Worm (Caenorhabditis elegans): ENCODE data around the gene mtrr-1.

The mtrr-1 gene

ce11 chrII:9282065-9282464 is 3.7 kb upstream of the mtrr-1 start:
- TF ChIP-seq hlh-4 (tag; optimal IDR thresholded peaks at IDR 0.05) (no peak), fkh-10 (GFP tag; optimal IDR thresholded peaks at IDR 0.05) (no peak), efl-1 (optimal IDR thresholded peaks at IDR 0.05) (no peak), efl-1 (GFP tag; optimal IDR thresholded peaks at IDR 0.05 in 1 of 2) (peak in 1 of 2 experiments; percentile 11)

- TF ChIP-seq nhr-28 (tag; optimal IDR thresholded peaks at IDR 0.05) (peak; percentile 8), Y116A8C.19 (tag; optimal IDR thresholded peaks at IDR 0.05; ENCODE audit: borderline replicate concordance) (no peak), C16A3.4 (tag; optimal IDR thresholded peaks at IDR 0.05) (peak; percentile 89), hlh-4 (tag; optimal IDR thresholded peaks at IDR 0.05) (no peak), zag-1 (tag; optimal IDR thresholded peaks at IDR 0.05) (peak; percentile 38), pqm-1 (tag; optimal IDR thresholded peaks at IDR 0.05) (no peak), ceh-90 (tag; optimal IDR thresholded peaks at IDR 0.05) (no peak), dsc-1 (tag; optimal IDR thresholded peaks at IDR 0.05) (peak; percentile 72), fkh-10 (GFP tag; optimal IDR thresholded peaks at IDR 0.05) (peak; percentile 81), F16B12.6 (tag; optimal IDR thresholded peaks at IDR 0.05) (no peak), xbp-1 (tag; optimal IDR thresholded peaks at IDR 0.05) (peak; percentile 88), skn-1 (tag; optimal IDR thresholded peaks at IDR 0.05) (peak; percentile 72), aly-2 (tag; optimal IDR thresholded peaks at IDR 0.05) (peak; percentile 75), pax-3 (tag; optimal IDR thresholded peaks at IDR 0.05) (peak; percentile 31), irx-1 (tag; optimal IDR thresholded peaks at IDR 0.05) (peak; percentile 71), unc-130 (tag; optimal IDR thresholded peaks at IDR 0.05) (peak; percentile 66), unc-98 (GFP tag; IDR thresholded peaks at IDR 0.05) (no peak), lin-35 (GFP tag; optimal IDR thresholded peaks at IDR 0.05) (peak; percentile 83 to 87), nhr-71 (tag; optimal IDR thresholded peaks at IDR 0.05) (peak; percentile 97), sptf-1 (tag; optimal IDR thresholded peaks at IDR 0.05) (no peak), lin-15B (tag; optimal IDR thresholded peaks at IDR 0.05) (no peak), nhr-47 (tag; optimal IDR thresholded peaks at IDR 0.05) (peak; percentile 92), zip-4 (GFP tag; optimal IDR thresholded peaks at IDR 0.05) (peak; percentile 45), hlh-17 (GFP tag; optimal IDR thresholded peaks at IDR 0.05; ENCODE audit: borderline replicate concordance) (no peak), lin-14 (GFP tag; optimal IDR thresholded peaks at IDR 0.05) (peak; percentile 99), nhr-77 (tag; optimal IDR thresholded peaks at IDR 0.05) (peak; percentile 94), mep-1 (tag; optimal IDR thresholded peaks at IDR 0.05) (peak; percentile 90), nhr-237 (tag; optimal IDR thresholded peaks at IDR 0.05) (peak; percentile 89), dpl-1 (GFP tag; optimal IDR thresholded peaks at IDR 0.05) (peak; percentile 61 to 65 (median 64)), sup-37 (GFP tag; optimal IDR thresholded peaks at IDR 0.05) (peak; percentile 62), C34B4.2 (tag; optimal IDR thresholded peaks at IDR 0.05) (peak; percentile 97), rnt-1 (tag; optimal IDR thresholded peaks at IDR 0.05) (peak; percentile 89), efl-1 (optimal IDR thresholded peaks at IDR 0.05) (peak; percentile 80 to 88), efl-1 (GFP tag; optimal IDR thresholded peaks at IDR 0.05 in 1 of 2) (peak; percentile 52 to 88), nhr-19 (GFP tag; conservative IDR thresholded peaks at IDR 0.05) (peak; percentile 87), aha-1 (tag; optimal IDR thresholded peaks at IDR 0.05) (peak; percentile 9), ceh-8 (GFP tag; optimal IDR thresholded peaks at IDR 0.05) (peak; percentile 56), unc-30 (tag; optimal IDR thresholded peaks at IDR 0.05) (no peak), nhr-12 (tag; optimal IDR thresholded peaks at IDR 0.05) (no peak), nhr-85 (tag) (peak; percentile 96), ama-1 (optimal IDR thresholded peaks at IDR 0.05) (peak; percentile 76), jun-1 (tag; optimal IDR thresholded peaks at IDR 0.05) (peak; percentile 92), elt-3 (tag; optimal IDR thresholded peaks at IDR 0.05) (peak in 4 of 6 experiments; percentile 48 to 78 (median 58)), ceh-63 (GFP tag; optimal IDR thresholded peaks at IDR 0.05) (no peak), swsn-7 (tag; optimal IDR thresholded peaks at IDR 0.05) (peak; percentile 94), snu-23 (GFP tag; optimal IDR thresholded peaks at IDR 0.05) (peak; percentile 98), nhr-90 (tag; optimal IDR thresholded peaks at IDR 0.05; ENCODE audit: poor library complexity) (peak; percentile 84), pag-3 (tag; optimal IDR thresholded peaks at IDR 0.05; ENCODE audit: borderline replicate concordance, insufficient read depth) (peak; percentile 18), ces-1 (GFP tag; optimal IDR thresholded peaks at IDR 0.05) (no peak), ztf-11 (tag; optimal IDR thresholded peaks at IDR 0.05) (peak in 1 of 2 experiments; percentile 73)
These were observed 3.0 kb upstream of the mtrr-1 start for ce11 chrII:9282787-9283186.

Data from whole organism, L1 larva.